Worm (Caenorhabditis elegans): Measurements from ENCODE around the gene srg-24.
"Not testable (repeated sequence)": the region's sequence is repeated elsewhere in the genome, so short reads cannot be mapped to it uniquely, and the experiment has no call there.

srg-24 gene

ce11 chrII:3100546-3100945, at the start of gene srg-24:
TSS of gene srg-24 (minus strand) at chrII:3100646.
- no peak for TF ChIP-seq nhr-28 (tag; optimal IDR thresholded peaks at IDR 0.05)
- no peak for TF ChIP-seq nhr-237 (tag; optimal IDR thresholded peaks at IDR 0.05)
- TF ChIP-seq eor-1 (tag; optimal IDR thresholded peaks at IDR 0.05), result no peak
- no peak for TF ChIP-seq egl-27 (tag; optimal IDR thresholded peaks at IDR 0.05)

DNA sequence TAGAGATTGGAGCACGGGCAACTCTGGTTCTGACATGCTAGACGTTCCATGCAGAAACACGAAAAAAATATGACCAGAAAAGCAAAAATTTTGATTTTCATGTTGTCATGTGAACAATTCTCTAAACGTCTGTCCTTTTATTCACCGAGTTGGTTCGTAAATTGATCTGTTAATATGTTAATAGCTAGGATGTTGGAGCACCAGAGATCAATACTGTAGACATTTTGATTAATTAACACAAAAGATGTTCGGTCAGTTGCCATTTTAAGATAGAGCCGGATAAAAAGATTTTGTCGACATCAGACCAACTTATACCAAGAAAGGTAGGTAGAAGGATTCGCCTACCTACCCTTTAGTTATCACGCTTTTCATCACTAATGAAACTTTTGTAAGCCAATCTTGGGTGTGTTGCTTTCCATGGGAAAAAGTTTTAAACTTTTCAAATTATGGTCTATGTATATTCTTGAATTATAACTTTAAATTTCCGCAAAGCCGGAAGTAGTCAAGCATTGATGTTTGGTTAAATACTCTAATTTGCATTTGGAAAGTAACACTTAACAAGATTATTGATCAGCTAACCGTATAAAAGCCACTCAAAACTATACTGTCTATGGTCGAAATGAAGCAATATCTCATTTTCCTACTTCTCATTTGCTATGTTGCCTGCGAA, 49.2 kb upstream of the srg-24 start, which contains the start of the genes T10D4.11 and T10D4.1:
Gene T10D4.11 (minus strand): TSS at position 101 of the 670 bp plus-strand sequence.
Gene T10D4.1 (plus strand): TSS at position 620 of the 670 bp plus-strand sequence.
- TF ChIP-seq jun-1 (tag; optimal IDR thresholded peaks at IDR 0.05) (no peak), nhr-23 (tag; optimal IDR thresholded peaks at IDR 0.05) (no peak), lin-39 (tag; optimal IDR thresholded peaks at IDR 0.05) (no peak)

DNA sequence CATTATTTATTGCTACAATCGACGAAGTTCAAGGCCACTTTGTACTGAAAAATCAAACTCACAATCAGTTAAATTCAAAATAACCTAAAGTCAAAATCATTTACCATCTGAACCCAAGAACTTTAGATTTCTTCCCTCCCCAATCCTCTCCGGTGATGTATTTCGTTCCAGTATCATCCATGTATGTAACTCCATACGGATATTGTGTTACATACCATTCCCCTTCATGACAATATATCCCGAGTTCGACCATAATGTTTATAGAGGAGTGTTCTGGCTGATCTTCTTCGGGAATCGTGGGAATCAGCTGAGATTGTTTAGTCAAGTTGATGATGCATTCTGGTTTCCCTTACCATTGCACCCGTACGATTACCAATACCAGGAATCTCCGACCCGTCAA, 48.0 kb upstream of the srg-24 start:
- TF ChIP-seq mdl-1 (tag; optimal IDR thresholded peaks at IDR 0.05) (no peak), nhr-237 (tag; optimal IDR thresholded peaks at IDR 0.05) (no peak), lin-39 (tag; optimal IDR thresholded peaks at IDR 0.05) (no peak), elt-2 (tag; optimal IDR thresholded peaks at IDR 0.05) (no peak), tbx-2 (tag; optimal IDR thresholded peaks at IDR 0.05) (no peak), ama-1 (optimal IDR thresholded peaks at IDR 0.05) (no peak), pha-4 (tag; optimal IDR thresholded peaks at IDR 0.05) (no peak), ceh-16 (tag; optimal IDR thresholded peaks at IDR 0.05) (no peak), fkh-10 (GFP tag; optimal IDR thresholded peaks at IDR 0.05) (no peak), skn-1 (tag; optimal IDR thresholded peaks at IDR 0.05) (no peak), egl-5 (tag; optimal IDR thresholded peaks at IDR 0.05) (no peak), ztf-11 (tag; optimal IDR thresholded peaks at IDR 0.05) (no peak), lin-15B (tag; optimal IDR thresholded peaks at IDR 0.05) (no peak)

DNA sequence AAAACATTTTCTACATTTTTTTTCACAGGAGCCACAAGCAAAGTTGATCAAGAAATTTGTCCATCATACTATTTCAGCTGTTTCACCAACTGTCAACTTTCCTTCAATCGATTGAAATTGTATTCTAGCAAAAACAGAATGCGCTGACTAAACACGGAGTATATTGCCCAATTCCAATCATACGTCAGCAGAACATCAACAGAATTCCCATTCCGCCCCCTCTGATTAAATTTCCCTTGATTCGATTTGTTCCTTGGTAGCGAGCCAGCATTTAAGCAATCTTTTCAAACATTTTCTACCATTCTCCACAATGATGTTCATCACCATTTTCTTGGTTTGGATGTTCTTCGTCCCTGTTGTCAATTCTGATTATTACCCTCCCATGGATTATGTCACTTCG, 45.4 kb upstream of the srg-24 start, which contains the start of gene T10D4.15:
Gene T10D4.15 (plus strand): TSS at position 301 of the 400 bp plus-strand sequence.
- TF ChIP-seq mdl-1 (tag; optimal IDR thresholded peaks at IDR 0.05), result no peak
- no peak for TF ChIP-seq egl-5 (tag; optimal IDR thresholded peaks at IDR 0.05)
- no peak for TF ChIP-seq eor-1 (tag; optimal IDR thresholded peaks at IDR 0.05)
- TF ChIP-seq ceh-9 (tag; optimal IDR thresholded peaks at IDR 0.05), result no peak
- no peak for TF ChIP-seq lsy-12 (tag; optimal IDR thresholded peaks at IDR 0.05)
- TF ChIP-seq lin-15B (tag; optimal IDR thresholded peaks at IDR 0.05), result no peak
- TF ChIP-seq mml-1 (tag; optimal IDR thresholded peaks at IDR 0.05), result no peak
- TF ChIP-seq skn-1 (tag; optimal IDR thresholded peaks at IDR 0.05), result no peak
- TF ChIP-seq nhr-77 (tag; optimal IDR thresholded peaks at IDR 0.05), result no peak
- TF ChIP-seq pha-4 (tag; optimal IDR thresholded peaks at IDR 0.05), result no peak
- no peak for TF ChIP-seq ceh-82 (tag; optimal IDR thresholded peaks at IDR 0.05)
- no peak for TF ChIP-seq nhr-237 (tag; optimal IDR thresholded peaks at IDR 0.05)
- no peak for TF ChIP-seq elt-3 (tag; optimal IDR thresholded peaks at IDR 0.05)
- no peak for TF ChIP-seq nhr-23 (tag; optimal IDR thresholded peaks at IDR 0.05)

DNA sequence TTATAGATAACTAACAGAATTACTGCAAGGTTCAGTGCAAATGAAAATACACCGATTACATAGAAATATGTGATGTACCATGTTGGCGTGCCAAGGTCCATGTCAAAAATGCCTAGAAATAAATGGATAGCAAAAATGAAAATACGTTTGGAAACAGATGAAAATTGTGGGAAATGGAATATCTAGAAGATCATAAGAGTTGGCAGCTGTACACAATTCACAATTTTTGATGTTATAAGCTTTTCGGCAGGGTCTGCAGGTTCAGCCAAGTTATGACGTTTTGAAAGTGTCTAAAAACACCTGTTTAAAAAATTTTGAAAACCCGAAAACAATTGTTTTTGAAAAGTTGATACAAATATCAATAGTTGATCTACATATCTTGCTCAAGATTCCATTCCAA, 44.1 kb upstream of the srg-24 start, which contains the start of gene sri-43:
Gene sri-43 (minus strand): TSS at position 101 of the 400 bp plus-strand sequence.
- TF ChIP-seq daf-12 (tag; optimal IDR thresholded peaks at IDR 0.05); elt-3 (tag; optimal IDR thresholded peaks at IDR 0.05); ama-1 (optimal IDR thresholded peaks at IDR 0.05): not testable (repeated sequence)

ce11 chrII:3142855-3143254, 42.4 kb upstream of the srg-24 start, which contains the start of gene sri-42:
TSS of gene sri-42 (minus strand) at chrII:3142955.
- TF ChIP-seq zag-1, lin-15B, egl-27 (tag; optimal IDR thresholded peaks at IDR 0.05): not testable (repeated sequence)

DNA sequence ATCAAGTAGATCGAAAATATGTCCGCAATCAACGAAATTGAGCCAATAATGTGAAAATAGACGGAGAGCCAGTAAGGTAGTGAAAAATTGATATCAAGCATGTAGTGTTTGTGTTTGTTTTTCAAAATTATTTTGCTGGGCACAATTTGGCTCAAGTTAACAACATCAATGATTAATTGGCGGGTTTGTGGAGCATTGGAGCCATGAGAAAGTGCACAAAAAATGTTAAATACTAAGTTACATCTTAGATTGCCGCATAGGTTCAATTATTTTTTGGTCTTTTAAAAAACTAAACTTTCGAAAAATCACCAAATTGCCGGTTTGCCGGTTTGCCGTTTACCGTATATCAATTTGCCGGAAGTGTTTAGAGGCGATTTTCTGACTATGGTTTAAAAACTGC, 37.4 kb upstream of the srg-24 start, which contains the start of gene sri-54:
Gene sri-54 (minus strand): TSS at position 101 of the 400 bp plus-strand sequence.
- TF ChIP-seq nhr-77 (tag; optimal IDR thresholded peaks at IDR 0.05), result no peak
- no peak for TF ChIP-seq eor-1 (tag; optimal IDR thresholded peaks at IDR 0.05)
- no peak for TF ChIP-seq tbx-2 (tag; optimal IDR thresholded peaks at IDR 0.05)
- TF ChIP-seq sea-2 (GFP tag; optimal IDR thresholded peaks at IDR 0.05), result no peak
- no peak for TF ChIP-seq pqm-1 (tag; optimal IDR thresholded peaks at IDR 0.05)
- TF ChIP-seq ama-1 (optimal IDR thresholded peaks at IDR 0.05), result no peak
- TF ChIP-seq nhr-76 (tag; optimal IDR thresholded peaks at IDR 0.05), result no peak
- TF ChIP-seq nhr-237 (tag; optimal IDR thresholded peaks at IDR 0.05), result no peak
- TF ChIP-seq nhr-11 (tag; optimal IDR thresholded peaks at IDR 0.05), result no peak
- TF ChIP-seq ceh-28 (tag; optimal IDR thresholded peaks at IDR 0.05), result no peak
